Worm (Caenorhabditis elegans) whole organism, L3 larva: Measurements from ENCODE around the gene K08D10.13.

ENCODE experiments used
- aly-2 ChIP-seq: fragments of 150-350 bp; optimal IDR thresholded peaks from 2 replicates; lab custom pipeline; 2014; ENCODE audit warnings: missing biosample characterization, missing genetic modification characterization
- ama-1 ChIP-seq: fragments of 150-350 bp; optimal IDR thresholded peaks from 2 replicates; lab custom pipeline; 2018
- ceh-16 ChIP-seq: sonication (generic microtip); optimal IDR thresholded peaks from 2 replicates; lab custom pipeline; 2017; ENCODE audit warnings: missing biosample characterization, missing genetic modification characterization
- ceh-82 ChIP-seq: fragments of 150-350 bp; optimal IDR thresholded peaks from 2 replicates; lab custom pipeline; 2014; ENCODE audit warnings: missing biosample characterization, missing genetic modification characterization
- egl-27 ChIP-seq: sonication (generic microtip); optimal IDR thresholded peaks from 4 replicates; lab custom pipeline; 2017; ENCODE audit warnings: missing biosample characterization, missing genetic modification reagents, missing genetic modification characterization
- egl-5 ChIP-seq: fragments of 150-350 bp; optimal IDR thresholded peaks from 2 replicates; lab custom pipeline; 2017; ENCODE audit warnings: missing biosample characterization, missing genetic modification reagents, missing genetic modification characterization, inconsistent platforms
- elt-1 ChIP-seq: fragments of 150-350 bp; optimal IDR thresholded peaks from 2 replicates; lab custom pipeline; 2014; ENCODE audit warnings: missing biosample characterization, missing genetic modification characterization
- elt-2 ChIP-seq: sonication (generic microtip); optimal IDR thresholded peaks from 2 replicates; lab custom pipeline; 2016; ENCODE audit warnings: missing genetic modification reagents, mild to moderate bottlenecking, missing genetic modification characterization, missing compliant biosample characterization
- elt-3 ChIP-seq, 3 experiments: fragments of 150-350 bp in 1 of 3; sonication (generic microtip) in 2 of 3; optimal IDR thresholded peaks; 2 replicates in 2 of 3; 4 replicates in 1 of 3; lab custom pipeline; 2014 to 2017; ENCODE audit warnings: missing biosample characterization in 3 of 3, missing genetic modification characterization in 3 of 3
- eor-1 ChIP-seq, 2 experiments: fragments of 150-350 bp; optimal IDR thresholded peaks; 2 replicates each; lab custom pipeline; 2014 to 2018; ENCODE audit warnings: missing biosample characterization in 2 of 2, missing genetic modification characterization in 2 of 2
- fkh-10 ChIP-seq: sonication (generic microtip); optimal IDR thresholded peaks from 2 replicates; lab custom pipeline; 2017; ENCODE audit warnings: missing biosample characterization, missing genetic modification reagents, missing genetic modification characterization
- fkh-2 ChIP-seq: fragments of 150-350 bp; optimal IDR thresholded peaks from 2 replicates; lab custom pipeline; 2014; ENCODE audit warnings: missing biosample characterization, missing genetic modification reagents, missing genetic modification characterization
- fos-1 ChIP-seq: fragments of 150-350 bp; optimal IDR thresholded peaks from 2 replicates; lab custom pipeline; 2014; ENCODE audit warnings: missing biosample characterization, missing genetic modification characterization
- hmg-11 ChIP-seq: sonication (generic microtip); optimal IDR thresholded peaks from 2 replicates; lab custom pipeline; 2016; ENCODE audit warnings: missing genetic modification characterization, missing compliant biosample characterization
- lin-15B ChIP-seq: fragments of 150-350 bp; optimal IDR thresholded peaks from 2 replicates; lab custom pipeline; 2014; ENCODE audit warnings: missing biosample characterization, missing genetic modification characterization
- lin-39 ChIP-seq: fragments of 150-350 bp; optimal IDR thresholded peaks from 2 replicates; lab custom pipeline; 2018; ENCODE audit warnings: missing biosample characterization, missing genetic modification reagents, missing genetic modification characterization
- mdl-1 ChIP-seq: fragments of 150-350 bp; optimal IDR thresholded peaks from 2 replicates; lab custom pipeline; 2014; ENCODE audit warnings: missing biosample characterization, missing genetic modification characterization
- mml-1 ChIP-seq: fragments of 150-350 bp; sonication (generic microtip); optimal IDR thresholded peaks from 3 replicates; lab custom pipeline; 2014; ENCODE audit warnings: missing biosample characterization, missing genetic modification characterization
- nfya-1 ChIP-seq: sonication (generic microtip); optimal IDR thresholded peaks from 2 replicates; lab custom pipeline; 2017; ENCODE audit warnings: missing genetic modification characterization, mild to moderate bottlenecking, missing compliant biosample characterization, antibody characterized with exemption, moderate library complexity; ENCODE audit not compliant: insufficient read depth
- nhr-11 ChIP-seq: fragments of 150-350 bp; optimal IDR thresholded peaks from 2 replicates; lab custom pipeline; 2014; ENCODE audit warnings: missing biosample characterization, missing genetic modification characterization
- nhr-23 ChIP-seq: fragments of 150-350 bp; optimal IDR thresholded peaks from 2 replicates; lab custom pipeline; 2014; ENCODE audit warnings: missing biosample characterization, missing genetic modification reagents, missing genetic modification characterization
- nhr-237 ChIP-seq: fragments of 150-350 bp; optimal IDR thresholded peaks from 2 replicates; lab custom pipeline; 2014; ENCODE audit warnings: missing biosample characterization, missing genetic modification characterization
- nhr-25 ChIP-seq: sonication (generic microtip); optimal IDR thresholded peaks from 2 replicates; lab custom pipeline; 2017; ENCODE audit warnings: missing biosample characterization, missing genetic modification characterization
- nhr-28 ChIP-seq: fragments of 150-350 bp; optimal IDR thresholded peaks from 2 replicates; lab custom pipeline; 2014; ENCODE audit warnings: missing biosample characterization, missing genetic modification characterization
- nhr-43 ChIP-seq: sonication (generic microtip); optimal IDR thresholded peaks from 2 replicates; lab custom pipeline; 2016; ENCODE audit warnings: mild to moderate bottlenecking, missing genetic modification characterization, missing compliant biosample characterization; ENCODE audit not compliant: poor library complexity, severe bottlenecking
- nhr-67 ChIP-seq: fragments of 150-350 bp; optimal IDR thresholded peaks from 2 replicates; lab custom pipeline; 2014; ENCODE audit warnings: missing biosample characterization, missing genetic modification characterization
- nhr-76 ChIP-seq: fragments of 150-350 bp; sonication (generic microtip); optimal IDR thresholded peaks from 5 replicates; lab custom pipeline; 2014; ENCODE audit warnings: missing biosample characterization, missing genetic modification characterization
- pha-4 ChIP-seq: fragments of 150-350 bp; optimal IDR thresholded peaks from 2 replicates; lab custom pipeline; 2014; ENCODE audit warnings: missing biosample characterization, missing genetic modification reagents, missing genetic modification characterization
- pqm-1 ChIP-seq: fragments of 150-350 bp; optimal IDR thresholded peaks from 2 replicates; lab custom pipeline; 2017; ENCODE audit warnings: missing biosample characterization, missing genetic modification characterization, inconsistent platforms
- sea-2 ChIP-seq: fragments of 150-350 bp; sonication (generic microtip); optimal IDR thresholded peaks from 4 replicates; lab custom pipeline; 2014; ENCODE audit warnings: missing biosample characterization, missing genetic modification reagents, missing genetic modification characterization
- skn-1 ChIP-seq: fragments of 150-350 bp; optimal IDR thresholded peaks from 2 replicates; lab custom pipeline; 2014; ENCODE audit warnings: missing biosample characterization, missing genetic modification characterization
- snpc-4 ChIP-seq: fragments of 150-350 bp; optimal IDR thresholded peaks from 2 replicates; lab custom pipeline; 2014; ENCODE audit warnings: missing biosample characterization, missing genetic modification characterization
- tbx-2 ChIP-seq: sonication (generic microtip); optimal IDR thresholded peaks from 2 replicates; lab custom pipeline; 2016; ENCODE audit warnings: mild to moderate bottlenecking, missing genetic modification characterization, missing compliant biosample characterization
- unc-62 ChIP-seq: fragments of 150-350 bp; sonication (generic microtip); optimal IDR thresholded peaks from 4 replicates; lab custom pipeline; 2014; ENCODE audit warnings: missing biosample characterization, missing genetic modification reagents, missing genetic modification characterization
- ztf-11 ChIP-seq: fragments of 150-350 bp; optimal IDR thresholded peaks from 2 replicates; lab custom pipeline; 2014; ENCODE audit warnings: missing biosample characterization, missing genetic modification characterization
- ztf-4 ChIP-seq: fragments of 150-350 bp; optimal IDR thresholded peaks from 2 replicates; lab custom pipeline; 2014; ENCODE audit warnings: missing biosample characterization, missing genetic modification characterization

The K08D10.13 gene

ce11 chrIV:4171531-4172163 is at the start of gene K08D10.13, which contains the start of gene rnp-2:
TSS of gene K08D10.13 (minus strand) at chrIV:4171581.
TSS of gene rnp-2 (plus strand) at chrIV:4172076.
- TF ChIP-seq skn-1 (tag; lab: Kevin White, UChicago) (no peak), mdl-1 (tag; lab: Kevin White, UChicago) (no peak), eor-1 (tag; optimal IDR thresholded peaks at IDR 0.05; lab: Kevin White, UChicago) (no peak), ama-1 (lab: Kevin White, UChicago) (no peak), egl-5 (tag; lab: Kevin White, UChicago) (no peak), ceh-16 (tag; lab: Kevin White, UChicago) (no peak), nhr-23 (tag; lab: Kevin White, UChicago) (no peak), elt-2 (tag; lab: Kevin White, UChicago) (peak; percentile 3), hmg-11 (tag; lab: Kevin White, UChicago) (no peak), nfya-1 (tag; lab: Kevin White, UChicago) (no peak), snpc-4 (tag; lab: Kevin White, UChicago) (peak; percentile 75), fos-1 (tag; lab: Kevin White, UChicago) (no peak), ceh-82 (no peak), lin-39 (tag; lab: Kevin White, UChicago) (no peak), egl-27 (no peak), nhr-76 (tag; lab: Kevin White, UChicago) (no peak), lin-15B (peak; percentile 87), nhr-28 (tag; lab: Kevin White, UChicago) (no peak), unc-62 (GFP tag; lab: Kevin White, UChicago) (no peak), fkh-10 (GFP tag; lab: Kevin White, UChicago) (no peak)

DNA sequence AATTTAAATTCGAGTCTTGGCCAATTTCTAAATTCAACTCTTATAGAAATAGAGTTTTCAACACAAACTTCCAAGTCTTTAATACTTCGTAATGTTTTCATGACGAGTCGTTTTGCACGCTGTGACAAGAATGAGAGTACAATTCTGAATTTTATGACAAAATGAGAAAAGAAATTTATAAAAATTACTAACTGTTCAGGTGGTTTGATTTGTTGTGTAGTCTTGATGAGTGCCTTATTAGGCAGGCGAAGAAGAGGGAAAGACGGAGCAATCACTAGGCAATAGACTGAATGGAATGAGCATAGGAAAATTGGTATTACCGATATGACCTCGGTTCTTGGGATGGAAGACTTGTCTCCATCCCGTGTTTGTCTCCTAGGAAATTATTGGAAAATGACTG is 48.6 kb upstream of the K08D10.13 start, which contains the start of gene F30B5.11:
F30B5.11 (minus strand) TSS at position 101 of the 400 bp plus-strand sequence.
- TF ChIP-seq nhr-25 (tag; lab: Kevin White, UChicago): no peak
- TF ChIP-seq tbx-2 (tag; lab: Kevin White, UChicago): no peak
- TF ChIP-seq hmg-11 (tag; lab: Kevin White, UChicago): no peak
- TF ChIP-seq aly-2 (tag; lab: Kevin White, UChicago): no peak
- no peak for TF ChIP-seq nhr-28 (tag; lab: Kevin White, UChicago)
- no peak for TF ChIP-seq nhr-67
- no peak for TF ChIP-seq egl-5 (tag; lab: Kevin White, UChicago)
- no peak for TF ChIP-seq sea-2 (GFP tag; lab: Kevin White, UChicago)
- TF ChIP-seq nhr-237 (tag; lab: Kevin White, UChicago): no peak
- TF ChIP-seq pqm-1 (tag; lab: Kevin White, UChicago): no peak
- no peak for TF ChIP-seq skn-1 (tag; lab: Kevin White, UChicago)
- no peak for TF ChIP-seq elt-1 (tag; lab: Kevin White, UChicago)
- no peak for TF ChIP-seq lin-15B
- TF ChIP-seq elt-2 (tag; lab: Kevin White, UChicago): no peak
- TF ChIP-seq lin-39 (tag; lab: Kevin White, UChicago): no peak
- TF ChIP-seq elt-3 (tag; optimal IDR thresholded peaks at IDR 0.05; lab: Kevin White, UChicago): no peak
- TF ChIP-seq pha-4 (tag; lab: Kevin White, UChicago): no peak
- TF ChIP-seq nhr-43 (tag; lab: Kevin White, UChicago): no peak
- no peak for TF ChIP-seq fkh-2
- no peak for TF ChIP-seq mml-1 (tag; lab: Kevin White, UChicago)

ce11 chrIV:4218276-4218675 is 46.9 kb upstream of the K08D10.13 start:
- TF ChIP-seq nhr-28 (tag; lab: Kevin White, UChicago) (no peak), nhr-76 (tag; lab: Kevin White, UChicago) (no peak), ama-1 (lab: Kevin White, UChicago) (peak; percentile 63), egl-27 (no peak), ztf-4 (tag; lab: Kevin White, UChicago) (no peak), nhr-11 (tag; lab: Kevin White, UChicago) (no peak), mml-1 (tag; lab: Kevin White, UChicago) (no peak), ztf-11 (tag; lab: Kevin White, UChicago) (no peak)
